Fruit fly (Drosophila melanogaster) whole organism, embryonic: Measurements from ENCODE around the gene Coq2.

Experiments used
- CG1024 ChIP-seq: fragments of 200-800 bp; sonication (Bioruptor generic); IDR thresholded peaks from 2 replicates; pipeline ENCODE4 v1.3.6; 2022; ENCODE audit warnings: missing biosample characterization, missing genetic modification characterization
- CG11085 ChIP-seq: fragments of 200-800 bp; sonication (Bioruptor generic); IDR thresholded peaks from 2 replicates; pipeline ENCODE4 v1.3.6; 2022; ENCODE audit warnings: missing biosample characterization, missing genetic modification characterization
- CG12155 ChIP-seq: fragments of 200-800 bp; sonication (Bioruptor generic); optimal IDR thresholded peaks from 3 replicates; lab custom pipeline; 2016; ENCODE audit warnings: missing biosample characterization, missing genetic modification characterization
- CG12391 ChIP-seq: fragments of 200-800 bp; sonication (Bioruptor generic); optimal IDR thresholded peaks from 3 replicates; lab custom pipeline; 2018; ENCODE audit warnings: missing biosample characterization, mild to moderate bottlenecking, missing genetic modification characterization, moderate library complexity
- CG12659 ChIP-seq: fragments of 200-800 bp; sonication (Bioruptor generic); optimal IDR thresholded peaks from 3 replicates; lab custom pipeline; 2017; ENCODE audit warnings: mild to moderate bottlenecking, missing biosample characterization, missing genetic modification reagents, missing genetic modification characterization
- CG13775 ChIP-seq: fragments of 200-800 bp; sonication (Bioruptor generic); optimal IDR thresholded peaks from 3 replicates; lab custom pipeline; 2017; ENCODE audit warnings: missing biosample characterization, mild to moderate bottlenecking, missing genetic modification characterization
- CG18262 ChIP-seq: fragments of 200-800 bp; optimal IDR thresholded peaks from 3 replicates; lab custom pipeline; 2019; ENCODE audit warnings: missing biosample characterization, mild to moderate bottlenecking, missing genetic modification characterization, moderate library complexity
- CG18619 ChIP-seq: fragments of 200-800 bp; sonication (Bioruptor generic); optimal IDR thresholded peaks from 3 replicates; lab custom pipeline; 2017; ENCODE audit warnings: missing biosample characterization, mild to moderate bottlenecking, missing genetic modification characterization
- CG30020 ChIP-seq: fragments of 200-800 bp; optimal IDR thresholded peaks from 2 replicates; lab custom pipeline; 2019; ENCODE audit warnings: missing biosample characterization, mild to moderate bottlenecking, missing genetic modification characterization, moderate library complexity
- CG31365 ChIP-seq: fragments of 200-800 bp; sonication (Bioruptor generic); optimal IDR thresholded peaks from 2 replicates; lab custom pipeline; 2018; ENCODE audit warnings: missing biosample characterization, mild to moderate bottlenecking, missing genetic modification characterization
- CG32767 ChIP-seq: fragments of 200-800 bp; sonication (Bioruptor generic); IDR thresholded peaks from 2 replicates; pipeline ENCODE4 v1.3.6; 2022; ENCODE audit warnings: missing biosample characterization, missing genetic modification characterization
- CG34422 ChIP-seq: fragments of 200-800 bp; sonication (Bioruptor generic); IDR thresholded peaks from 3 replicates; pipeline ENCODE4 v1.3.6; 2022; ENCODE audit warnings: missing biosample characterization, missing genetic modification characterization
- CG3847 ChIP-seq: fragments of 200-800 bp; sonication (Bioruptor generic); IDR thresholded peaks from 2 replicates; pipeline ENCODE4 v1.3.6; 2022; ENCODE audit warnings: missing biosample characterization, missing genetic modification characterization
- CG7271 ChIP-seq: fragments of 200-800 bp; sonication (Bioruptor generic); optimal IDR thresholded peaks from 2 replicates; lab custom pipeline; 2018; ENCODE audit warnings: missing biosample characterization, mild to moderate bottlenecking, missing genetic modification characterization, moderate library complexity
- CG9609 ChIP-seq: fragments of 200-800 bp; sonication (Bioruptor generic); optimal IDR thresholded peaks from 3 replicates; lab custom pipeline; 2016; ENCODE audit warnings: missing biosample characterization, missing genetic modification characterization
- CHES-1-like ChIP-seq: fragments of 200-800 bp; sonication (Bioruptor generic); optimal IDR thresholded peaks from 2 replicates; lab custom pipeline; 2016; ENCODE audit warnings: missing biosample characterization, missing genetic modification characterization
- Camta ChIP-seq: fragments of 200-800 bp; sonication (Bioruptor generic); optimal IDR thresholded peaks from 2 replicates; lab custom pipeline; 2016; ENCODE audit warnings: missing biosample characterization, missing genetic modification characterization
- CkIIα-i1 ChIP-seq: fragments of 200-800 bp; sonication (Bioruptor generic); IDR thresholded peaks from 2 replicates; pipeline ENCODE4 v1.3.6; 2022; ENCODE audit warnings: missing biosample characterization, missing genetic modification characterization
- Dbx ChIP-seq: fragments of 200-800 bp; sonication (Bioruptor generic); IDR thresholded peaks from 3 replicates; pipeline ENCODE4 v1.3.6; 2022; ENCODE audit warnings: missing biosample characterization, missing genetic modification characterization
- Dp ChIP-seq: fragments of 200-800 bp; sonication (Bioruptor generic); optimal IDR thresholded peaks from 2 replicates; lab custom pipeline; 2018; ENCODE audit warnings: missing biosample characterization, mild to moderate bottlenecking, missing genetic modification characterization, moderate library complexity
- Dref ChIP-seq: fragments of 200-800 bp; sonication (Bioruptor generic); IDR thresholded peaks from 2 replicates; pipeline ENCODE4 v1.3.6; 2022; ENCODE audit warnings: missing biosample characterization, missing genetic modification characterization
- E2f2 ChIP-seq: fragments of 200-800 bp; sonication (Bioruptor generic); IDR thresholded peaks from 2 replicates; pipeline ENCODE4 v1.3.6; 2022; ENCODE audit warnings: missing biosample characterization, missing genetic modification characterization
- Ets65A ChIP-seq: fragments of 200-800 bp; sonication (Bioruptor generic); peaks from one replicate; lab custom pipeline; 2016; ENCODE audit warnings: missing biosample characterization, missing genetic modification characterization
- MESR4 ChIP-seq: fragments of 200-800 bp; sonication (Bioruptor generic); optimal IDR thresholded peaks from 2 replicates; lab custom pipeline; 2018; ENCODE audit warnings: missing biosample characterization, mild to moderate bottlenecking, missing genetic modification characterization, moderate library complexity
- Mad ChIP-seq: fragments of 200-800 bp; sonication (Bioruptor generic); optimal IDR thresholded peaks from 2 replicates; lab custom pipeline; 2016; ENCODE audit warnings: missing biosample characterization, missing genetic modification characterization
- Med ChIP-seq: fragments of 200-800 bp; sonication (Bioruptor generic); peaks from one replicate; lab custom pipeline; 2016; ENCODE audit warnings: missing biosample characterization, missing genetic modification characterization, mild to moderate bottlenecking, inconsistent platforms, moderate library complexity
- NC2β ChIP-seq: fragments of 200-800 bp; sonication (Bioruptor generic); optimal IDR thresholded peaks from 2 replicates; lab custom pipeline; 2016; ENCODE audit warnings: missing biosample characterization, missing genetic modification characterization
- Ptx1 ChIP-seq: fragments of 200-800 bp; sonication (Bioruptor generic); IDR thresholded peaks from 2 replicates; pipeline ENCODE4 v1.3.6; 2022; ENCODE audit warnings: missing biosample characterization, missing genetic modification characterization
- Xbp1 ChIP-seq: fragments of 200-800 bp; sonication (Bioruptor generic); optimal IDR thresholded peaks from 3 replicates; lab custom pipeline; 2016; ENCODE audit warnings: missing biosample characterization, mild to moderate bottlenecking, missing genetic modification characterization
- ac ChIP-seq: fragments of 200-800 bp; sonication (Bioruptor generic); optimal IDR thresholded peaks from 3 replicates; lab custom pipeline; 2017; ENCODE audit warnings: missing biosample characterization, mild to moderate bottlenecking, missing genetic modification characterization
- bbx ChIP-seq: fragments of 200-800 bp; sonication (Bioruptor generic); IDR thresholded peaks from 2 replicates; pipeline ENCODE4 v1.3.6; 2022; ENCODE audit warnings: missing biosample characterization, missing genetic modification characterization; ENCODE audit not compliant: partially characterized antibody
- chn ChIP-seq: fragments of 200-800 bp; sonication (Bioruptor generic); optimal IDR thresholded peaks from 2 replicates; lab custom pipeline; 2016; ENCODE audit warnings: missing biosample characterization, missing genetic modification characterization
- fru ChIP-seq: fragments of >200 bp; optimal IDR thresholded peaks from 2 replicates; lab custom pipeline; 2017
- ftz-f1 ChIP-seq: fragments of 200-800 bp; sonication (Bioruptor generic); optimal IDR thresholded peaks from 2 replicates; lab custom pipeline; 2016; ENCODE audit warnings: missing biosample characterization, missing genetic modification characterization
- kay ChIP-seq: fragments of 200-800 bp; sonication (Bioruptor generic); optimal IDR thresholded peaks from 2 replicates; lab custom pipeline; 2016; ENCODE audit warnings: missing biosample characterization, missing genetic modification characterization
- maf-S ChIP-seq: fragments of 200-800 bp; sonication (Bioruptor generic); optimal IDR thresholded peaks from 2 replicates; lab custom pipeline; 2016; ENCODE audit warnings: missing biosample characterization, missing genetic modification characterization
- nau ChIP-seq: fragments of 200-800 bp; sonication (Bioruptor generic); optimal IDR thresholded peaks from 3 replicates; lab custom pipeline; 2017; ENCODE audit warnings: missing biosample characterization, mild to moderate bottlenecking, missing genetic modification characterization, missing genetic modification reagents
- sc ChIP-seq, 3 experiments: fragments of >200 bp in 2 of 3; fragments of 200-800 bp in 1 of 3; sonication (Bioruptor generic) in 1 of 3; optimal IDR thresholded peaks; 2 replicates in 2 of 3; 3 replicates in 1 of 3; lab custom pipeline; 2017; ENCODE audit warnings: mild to moderate bottlenecking in 1 of 3, missing biosample characterization in 1 of 3, missing genetic modification characterization in 1 of 3, missing genetic modification reagents in 1 of 3
- ssp ChIP-seq: fragments of 200-800 bp; sonication (Bioruptor generic); IDR thresholded peaks from 2 replicates; pipeline ENCODE4 v1.3.6; 2022; ENCODE audit warnings: missing biosample characterization, missing genetic modification characterization
- stwl ChIP-seq: fragments of 200-800 bp; sonication (Bioruptor generic); optimal IDR thresholded peaks from 3 replicates; lab custom pipeline; 2018; ENCODE audit warnings: missing biosample characterization, mild to moderate bottlenecking, missing genetic modification characterization, moderate library complexity
- usp ChIP-seq: fragments of >200 bp; optimal IDR thresholded peaks from 2 replicates; lab custom pipeline; 2017; ENCODE audit warnings: missing biosample characterization, missing genetic modification characterization
- vvl ChIP-seq: fragments of 200-800 bp; sonication (Bioruptor generic); IDR thresholded peaks from 2 replicates; pipeline ENCODE4 v1.3.6; 2022; ENCODE audit warnings: missing biosample characterization, missing genetic modification characterization

Gene Coq2

dm6 chr3R:8349449-8350115, 33.2 kb upstream of the Coq2 start, which contains the start of gene Atg13 (continued):
- TF ChIP-seq CG34422 (GFP tag; lab: Robert Waterston, UW) (peak; percentile 6; the same call in 1 of the 3 replicates), Med (GFP tag; lab: Kevin White, UChicago) (peak; percentile 75), CkIIα-i1 (GFP tag; lab: Robert Waterston, UW) (no peak), Camta (GFP tag; lab: Kevin White, UChicago) (peak; percentile 5), CG11085 (GFP tag; lab: Robert Waterston, UW) (no peak), CHES-1-like (no peak), vvl (GFP tag; lab: Robert Waterston, UW) (no peak)

dm6 chr3R:8349106-8349448, 32.7 kb upstream of the Coq2 start:
- TF ChIP-seq bbx (GFP tag; lab: Robert Waterston, UW) (peak; percentile 13; the same call in 1 of the 2 replicates), Xbp1 (GFP tag; lab: Kevin White, UChicago) (peak; percentile 89), maf-S (GFP tag; lab: Kevin White, UChicago) (no peak), stwl (tag; lab: Kevin White, UChicago) (no peak), ftz-f1 (no peak), MESR4 (peak; percentile 28), kay (GFP tag; lab: Kevin White, UChicago) (peak; percentile 21), Dref (GFP tag; lab: Robert Waterston, UW) (peak; percentile 41), CG18619 (GFP tag; lab: Kevin White, UChicago) (peak; percentile 17), CG9609 (GFP tag; lab: Kevin White, UChicago) (no peak), Dp (GFP tag; lab: Kevin White, UChicago) (peak; percentile 71), E2f2 (GFP tag; lab: Robert Waterston, UW) (peak; percentile 81), Med (GFP tag; lab: Kevin White, UChicago) (peak; percentile 34), usp (no peak)

dm6 chr3R:8347835-8348234, 31.5 kb upstream of the Coq2 start:
- TF ChIP-seq ac (no peak), CG7271 (tag; lab: Kevin White, UChicago) (no peak), CG12659 (no peak), fru (lab: Kevin White, UChicago) (no peak), CG13775 (no peak), nau (GFP tag; lab: Kevin White, UChicago) (no peak), chn (GFP tag; lab: Kevin White, UChicago) (no peak), CG12155 (GFP tag; lab: Kevin White, UChicago) (no peak), CG3847 (GFP tag; lab: Robert Waterston, UW) (no peak), CG31365 (tag; lab: Kevin White, UChicago) (no peak), NC2β (GFP tag; lab: Kevin White, UChicago) (no peak), CG1024 (GFP tag; lab: Robert Waterston, UW) (no peak), MESR4 (peak; percentile 12), Ptx1 (GFP tag; lab: Robert Waterston, UW) (no peak), Ets65A (peak; percentile 88), Med (GFP tag; lab: Kevin White, UChicago) (peak; percentile 55), CG12391 (tag; lab: Kevin White, UChicago) (no peak), ssp (no peak), Mad (no peak)
- TF ChIP-seq, all 482 proteins: peak for 3

dm6 chr3R:8347279-8347678, 30.9 kb upstream of the Coq2 start, which contains the start of gene CG7352:
CG7352 (plus strand) TSS chr3R:8347579.
- no peak for TF ChIP-seq sc (optimal IDR thresholded peaks at IDR 0.05; lab: Kevin White, UChicago)
- TF ChIP-seq sc (GFP tag; optimal IDR thresholded peaks at IDR 0.05; lab: Kevin White, UChicago) = no peak
- TF ChIP-seq CG32767 (GFP tag; lab: Robert Waterston, UW) = no peak
- TF ChIP-seq stwl (tag; lab: Kevin White, UChicago) = peak; percentile 23
- no peak for TF ChIP-seq Dbx (GFP tag; lab: Robert Waterston, UW)
- TF ChIP-seq CG30020 (tag; lab: Kevin White, UChicago) = no peak
- no peak for TF ChIP-seq CG18262 (tag; lab: Kevin White, UChicago)
